Worm (Caenorhabditis elegans): ENCODE results near the gene dph-1.

- TF ChIP-seq ama-1 (optimal IDR thresholded peaks at IDR 0.05) (no peak), F13H6.1 (tag; optimal IDR thresholded peaks at IDR 0.05) (no peak), C08G9.2 (tag; optimal IDR thresholded peaks at IDR 0.05) (no peak), fkh-10 (GFP tag; optimal IDR thresholded peaks at IDR 0.05) (no peak), nhr-11 (tag; optimal IDR thresholded peaks at IDR 0.05) (no peak), unc-42 (tag; optimal IDR thresholded peaks at IDR 0.05) (no peak), pha-4 (tag; optimal IDR thresholded peaks at IDR 0.05) (no peak), ceh-34 (tag; optimal IDR thresholded peaks at IDR 0.05) (no peak), pqm-1 (tag; optimal IDR thresholded peaks at IDR 0.05) (no peak), hlh-15 (tag; optimal IDR thresholded peaks at IDR 0.05) (no peak), elt-2 (tag; optimal IDR thresholded peaks at IDR 0.05) (no peak), hlh-13 (GFP tag; optimal IDR thresholded peaks at IDR 0.05) (no peak), dmd-4 (tag; optimal IDR thresholded peaks at IDR 0.05; ENCODE audit: borderline replicate concordance) (no peak)
Measured at ce11 chrIII:3723726-3724125, 17.0 kb downstream of the dph-1 start.
